Worm (Caenorhabditis elegans): Measurements from ENCODE around the gene dpy-13.

dpy-13 gene

ce11 chrIV:4215349-4215748, 20.1 kb upstream of the dpy-13 start (continued):
- TF ChIP-seq elt-3 (tag; optimal IDR thresholded peaks at IDR 0.05) (peak in 1 of 3 experiments; percentile 2), ztf-11 (tag; optimal IDR thresholded peaks at IDR 0.05) (no peak), nhr-12 (tag; optimal IDR thresholded peaks at IDR 0.05) (no peak), egl-5 (tag; optimal IDR thresholded peaks at IDR 0.05) (peak; percentile 34), lin-15B (tag; optimal IDR thresholded peaks at IDR 0.05) (peak; percentile 48)

ce11 chrIV:4216099-4216894, 19.1 kb upstream of the dpy-13 start:
- TF ChIP-seq ama-1 (optimal IDR thresholded peaks at IDR 0.05) (no peak), mdl-1 (tag; optimal IDR thresholded peaks at IDR 0.05) (peak; percentile 41), nhr-23 (tag; optimal IDR thresholded peaks at IDR 0.05) (peak; percentile 78), egl-27 (tag; optimal IDR thresholded peaks at IDR 0.05) (no peak), mml-1 (tag; optimal IDR thresholded peaks at IDR 0.05) (no peak), nhr-43 (tag; optimal IDR thresholded peaks at IDR 0.05; ENCODE audit: poor library complexity, severe bottlenecking) (peak; percentile 82), elt-2 (tag; optimal IDR thresholded peaks at IDR 0.05) (peak; percentile 33), jun-1 (tag; optimal IDR thresholded peaks at IDR 0.05) (no peak)

- TF ChIP-seq ceh-16 (tag; optimal IDR thresholded peaks at IDR 0.05), result no peak
- TF ChIP-seq ama-1 (optimal IDR thresholded peaks at IDR 0.05), result peak; percentile 63
Measured at ce11 chrIV:4218276-4218675, 17.1 kb upstream of the dpy-13 start.

ce11 chrIV:4219983-4220382, 15.4 kb upstream of the dpy-13 start, which contains the start of gene F30B5.11:
TSS of gene F30B5.11 (minus strand) at chrIV:4220083.
- TF ChIP-seq nhr-12 (tag; optimal IDR thresholded peaks at IDR 0.05) (no peak), nhr-11 (tag; optimal IDR thresholded peaks at IDR 0.05) (no peak), nhr-43 (tag; optimal IDR thresholded peaks at IDR 0.05; ENCODE audit: poor library complexity, severe bottlenecking) (no peak), unc-62 (GFP tag; optimal IDR thresholded peaks at IDR 0.05) (no peak), tbx-2 (tag; optimal IDR thresholded peaks at IDR 0.05) (no peak), nhr-77 (tag; optimal IDR thresholded peaks at IDR 0.05) (no peak), ceh-28 (tag; optimal IDR thresholded peaks at IDR 0.05) (no peak), ceh-82 (tag; optimal IDR thresholded peaks at IDR 0.05) (no peak), jun-1 (tag; optimal IDR thresholded peaks at IDR 0.05) (no peak), unc-39 (tag; optimal IDR thresholded peaks at IDR 0.05) (no peak), ztf-11 (tag; optimal IDR thresholded peaks at IDR 0.05) (no peak), egl-5 (tag; optimal IDR thresholded peaks at IDR 0.05) (no peak), nfya-1 (tag; optimal IDR thresholded peaks at IDR 0.05; ENCODE audit: insufficient read depth) (no peak), nhr-237 (tag; optimal IDR thresholded peaks at IDR 0.05) (no peak), nhr-28 (tag; optimal IDR thresholded peaks at IDR 0.05) (no peak), fkh-2 (tag; optimal IDR thresholded peaks at IDR 0.05) (no peak), eor-1 (tag; optimal IDR thresholded peaks at IDR 0.05) (no peak)

ce11 chrIV:4225851-4226250, 9.6 kb upstream of the dpy-13 start, which contains the start of gene srbc-71:
TSS of gene srbc-71 (minus strand) at chrIV:4225951.
- TF ChIP-seq eor-1 (tag; optimal IDR thresholded peaks at IDR 0.05) (no peak), unc-62 (GFP tag; optimal IDR thresholded peaks at IDR 0.05) (no peak), fkh-2 (tag; optimal IDR thresholded peaks at IDR 0.05) (no peak), lin-39 (tag; optimal IDR thresholded peaks at IDR 0.05) (no peak), nhr-43 (tag; optimal IDR thresholded peaks at IDR 0.05; ENCODE audit: poor library complexity, severe bottlenecking) (no peak), lsy-12 (tag; optimal IDR thresholded peaks at IDR 0.05) (no peak), nhr-67 (tag; optimal IDR thresholded peaks at IDR 0.05) (no peak), unc-39 (tag; optimal IDR thresholded peaks at IDR 0.05) (no peak)

- no peak for TF ChIP-seq ceh-9 (tag; optimal IDR thresholded peaks at IDR 0.05)
- no peak for TF ChIP-seq ceh-16 (tag; optimal IDR thresholded peaks at IDR 0.05)
- TF ChIP-seq nhr-76 (tag; optimal IDR thresholded peaks at IDR 0.05), result no peak
- TF ChIP-seq nhr-23 (tag; optimal IDR thresholded peaks at IDR 0.05), result no peak
- TF ChIP-seq pha-4 (tag; optimal IDR thresholded peaks at IDR 0.05), result no peak
- no peak for TF ChIP-seq elt-3 (tag; optimal IDR thresholded peaks at IDR 0.05)
- TF ChIP-seq nhr-237 (tag; optimal IDR thresholded peaks at IDR 0.05), result no peak
- TF ChIP-seq ceh-28 (tag; optimal IDR thresholded peaks at IDR 0.05), result no peak
- TF ChIP-seq unc-39 (tag; optimal IDR thresholded peaks at IDR 0.05), result no peak
- TF ChIP-seq eor-1 (tag; optimal IDR thresholded peaks at IDR 0.05), result no peak
- no peak for TF ChIP-seq nhr-28 (tag; optimal IDR thresholded peaks at IDR 0.05)
- no peak for TF ChIP-seq ama-1 (optimal IDR thresholded peaks at IDR 0.05)
- TF ChIP-seq tbx-2 (tag; optimal IDR thresholded peaks at IDR 0.05), result no peak
- no peak for TF ChIP-seq nhr-67 (tag; optimal IDR thresholded peaks at IDR 0.05)
- no peak for TF ChIP-seq mdl-1 (tag; optimal IDR thresholded peaks at IDR 0.05)
- no peak for TF ChIP-seq egl-27 (tag; optimal IDR thresholded peaks at IDR 0.05)
- TF ChIP-seq lin-39 (tag; optimal IDR thresholded peaks at IDR 0.05), result no peak
- no peak for TF ChIP-seq R02D3.7 (tag; optimal IDR thresholded peaks at IDR 0.05)
- TF ChIP-seq ztf-11 (tag; optimal IDR thresholded peaks at IDR 0.05), result no peak
Measured at ce11 chrIV:4227917-4228316, 7.5 kb upstream of the dpy-13 start, which contains the start of gene srbc-70. TSS of gene srbc-70 (minus strand) at chrIV:4228017.
